Fruit fly (Drosophila melanogaster) whole organism, pupa: Measurements from ENCODE around the gene CARPB.

Experiments
- CG10348 ChIP-seq: fragments of 200-800 bp; sonication (Bioruptor generic); IDR thresholded peaks from 2 replicates; pipeline ENCODE4 v1.3.6; 2022; ENCODE audit warnings: missing biosample characterization, missing genetic modification characterization
- CG12605 ChIP-seq: fragments of 200-800 bp; sonication (Bioruptor generic); IDR thresholded peaks from 2 replicates; pipeline ENCODE4 v1.3.6; 2022; ENCODE audit warnings: missing biosample characterization, missing genetic modification characterization
- CG13204 ChIP-seq: fragments of 200-800 bp; sonication (Bioruptor generic); optimal IDR thresholded peaks from 2 replicates; lab custom pipeline; 2018; ENCODE audit warnings: missing biosample characterization, mild to moderate bottlenecking, missing genetic modification characterization, moderate library complexity
- CG14655 ChIP-seq: fragments of 200-800 bp; sonication (Bioruptor generic); optimal IDR thresholded peaks from 3 replicates; lab custom pipeline; 2017; ENCODE audit warnings: mild to moderate bottlenecking, missing biosample characterization, missing genetic modification reagents, missing genetic modification characterization
- CG15710 ChIP-seq: fragments of 200-800 bp; sonication (Bioruptor generic); optimal IDR thresholded peaks from 2 replicates; lab custom pipeline; 2018; ENCODE audit warnings: missing biosample characterization, mild to moderate bottlenecking, missing genetic modification characterization, moderate library complexity
- CG17806 ChIP-seq: fragments of 200-800 bp; sonication (Bioruptor generic); optimal IDR thresholded peaks from 2 replicates; lab custom pipeline; 2018; ENCODE audit warnings: missing biosample characterization, mild to moderate bottlenecking, missing genetic modification characterization, moderate library complexity
- CG32121 ChIP-seq: fragments of 200-800 bp; sonication (Bioruptor generic); IDR thresholded peaks from 2 replicates; pipeline ENCODE4 v1.3.6; 2022; ENCODE audit warnings: missing biosample characterization, missing genetic modification characterization
- CG34367 ChIP-seq: fragments of 200-800 bp; sonication (Bioruptor generic); optimal IDR thresholded peaks from 2 replicates; lab custom pipeline; 2018; ENCODE audit warnings: missing biosample characterization, mild to moderate bottlenecking, missing genetic modification characterization
- CG4496 ChIP-seq: fragments of 200-800 bp; sonication (Bioruptor generic); IDR thresholded peaks from 3 replicates; pipeline ENCODE4 v1.3.6; 2022; ENCODE audit warnings: missing biosample characterization, missing genetic modification characterization
- CG8159 ChIP-seq: fragments of 200-800 bp; sonication (Bioruptor generic); optimal IDR thresholded peaks from 3 replicates; lab custom pipeline; 2018; ENCODE audit warnings: missing biosample characterization, mild to moderate bottlenecking, missing genetic modification characterization, moderate library complexity
- CG8301 ChIP-seq: fragments of 200-800 bp; sonication (Bioruptor generic); optimal IDR thresholded peaks from 2 replicates; lab custom pipeline; 2018; ENCODE audit warnings: missing biosample characterization, mild to moderate bottlenecking, missing genetic modification characterization
- CG9948 ChIP-seq: fragments of 200-800 bp; sonication (Bioruptor generic); optimal IDR thresholded peaks from 2 replicates; lab custom pipeline; 2018; ENCODE audit warnings: missing biosample characterization, mild to moderate bottlenecking, missing genetic modification characterization, moderate library complexity
- D1 ChIP-seq: fragments of 200-800 bp; sonication (Bioruptor generic); optimal IDR thresholded peaks from 2 replicates; lab custom pipeline; 2018; ENCODE audit warnings: missing biosample characterization, mild to moderate bottlenecking, missing genetic modification characterization, moderate library complexity
- EcR ChIP-seq: fragments of 200-800 bp; sonication (Bioruptor generic); optimal IDR thresholded peaks from 3 replicates; lab custom pipeline; 2019; ENCODE audit warnings: missing biosample characterization, missing genetic modification characterization, mild to moderate bottlenecking, moderate library complexity, missing genetic modification reagents
- Ets98B ChIP-seq: fragments of 200-800 bp; sonication (Bioruptor generic); IDR thresholded peaks from 2 replicates; pipeline ENCODE4 v1.3.6; 2022; ENCODE audit warnings: missing biosample characterization, missing genetic modification characterization
- Pif1A ChIP-seq: fragments of 200-800 bp; sonication (Bioruptor generic); optimal IDR thresholded peaks from 3 replicates; lab custom pipeline; 2016; ENCODE audit warnings: missing biosample characterization, missing genetic modification characterization
- Pif1B ChIP-seq: fragments of 200-800 bp; sonication (Bioruptor generic); optimal IDR thresholded peaks from 3 replicates; lab custom pipeline; 2016; ENCODE audit warnings: missing biosample characterization, missing genetic modification characterization
- Snoo ChIP-seq: fragments of 200-800 bp; sonication (Bioruptor generic); optimal IDR thresholded peaks from 3 replicates; lab custom pipeline; 2017; ENCODE audit warnings: missing biosample characterization, mild to moderate bottlenecking, missing genetic modification characterization, inconsistent platforms
- fd96Ca ChIP-seq: fragments of 200-800 bp; sonication (Bioruptor generic); IDR thresholded peaks from 3 replicates; pipeline ENCODE4 v1.3.6; 2022; ENCODE audit warnings: missing biosample characterization, missing genetic modification characterization
- gl ChIP-seq: fragments of 200-800 bp; sonication (Bioruptor generic); optimal IDR thresholded peaks from 2 replicates; lab custom pipeline; 2018; ENCODE audit warnings: missing biosample characterization, mild to moderate bottlenecking, missing genetic modification characterization
- rn ChIP-seq: fragments of 200-800 bp; sonication (Bioruptor generic); IDR thresholded peaks from 2 replicates; pipeline ENCODE4 v1.3.6; 2022; ENCODE audit warnings: missing biosample characterization, missing genetic modification characterization

Gene CARPB

dm6 chrX:9794290-9794689 lies 11.3 kb downstream of the CARPB start:
- TF ChIP-seq rn (GFP tag; lab: Robert Waterston, UW) (no peak), D1 (tag; lab: Kevin White, UChicago) (no peak), gl (tag; lab: Kevin White, UChicago) (no peak), Snoo (tag; lab: Kevin White, UChicago) (no peak)

dm6 chrX:9812579-9812978 lies 29.6 kb downstream of the CARPB start:
- TF ChIP-seq Pif1B (GFP tag; lab: Kevin White, UChicago) (no peak), CG15710 (tag; lab: Kevin White, UChicago) (peak; percentile 21), CG8159 (peak; percentile 20)

dm6 chrX:9816063-9816462 lies 33.0 kb downstream of the CARPB start:
- TF ChIP-seq EcR (GFP tag; lab: Kevin White, UChicago) (no peak), CG8301 (tag; lab: Kevin White, UChicago) (no peak), CG13204 (GFP tag; lab: Kevin White, UChicago) (no peak), D1 (tag; lab: Kevin White, UChicago) (no peak), Snoo (tag; lab: Kevin White, UChicago) (no peak), Pif1A (GFP tag; lab: Kevin White, UChicago) (no peak), Pif1B (GFP tag; lab: Kevin White, UChicago) (no peak), CG12605 (GFP tag; lab: Robert Waterston, UW) (no peak), CG17806 (tag; lab: Kevin White, UChicago) (no peak), Ets98B (no peak), CG15710 (tag; lab: Kevin White, UChicago) (no peak), CG34367 (tag; lab: Kevin White, UChicago) (no peak), gl (tag; lab: Kevin White, UChicago) (no peak), rn (GFP tag; lab: Robert Waterston, UW) (no peak), CG8159 (no peak)

dm6 chrX:9829896-9830295 lies 46.9 kb downstream of the CARPB start:
- TF ChIP-seq CG15710 (tag; lab: Kevin White, UChicago) (peak; percentile 21), CG9948 (tag; lab: Kevin White, UChicago) (peak; percentile 37), fd96Ca (no peak), CG8301 (tag; lab: Kevin White, UChicago) (peak; percentile 0), CG14655 (GFP tag; lab: Kevin White, UChicago) (peak; percentile 37), Snoo (tag; lab: Kevin White, UChicago) (no peak), CG17806 (tag; lab: Kevin White, UChicago) (peak; percentile 22), CG8159 (peak; percentile 48), Ets98B (no peak)

dm6 chrX:9833028-9833427 lies 50.0 kb downstream of the CARPB start:
- no peak for TF ChIP-seq CG13204 (GFP tag; lab: Kevin White, UChicago)
- no peak for TF ChIP-seq CG32121
- TF ChIP-seq rn (GFP tag; lab: Robert Waterston, UW): no peak
- TF ChIP-seq CG8301 (tag; lab: Kevin White, UChicago): no peak
- no peak for TF ChIP-seq CG17806 (tag; lab: Kevin White, UChicago)
- TF ChIP-seq EcR (GFP tag; lab: Kevin White, UChicago): no peak
- no peak for TF ChIP-seq CG34367 (tag; lab: Kevin White, UChicago)
- no peak for TF ChIP-seq CG12605 (GFP tag; lab: Robert Waterston, UW)
- TF ChIP-seq CG4496 (GFP tag; lab: Robert Waterston, UW): no peak
- TF ChIP-seq CG14655 (GFP tag; lab: Kevin White, UChicago): no peak
- no peak for TF ChIP-seq Ets98B
- no peak for TF ChIP-seq CG9948 (tag; lab: Kevin White, UChicago)
- no peak for TF ChIP-seq Snoo (tag; lab: Kevin White, UChicago)
- TF ChIP-seq CG15710 (tag; lab: Kevin White, UChicago): no peak
- no peak for TF ChIP-seq D1 (tag; lab: Kevin White, UChicago)
- no peak for TF ChIP-seq CG8159
- no peak for TF ChIP-seq Pif1B (GFP tag; lab: Kevin White, UChicago)

- TF ChIP-seq Pif1B (GFP tag; lab: Kevin White, UChicago): no peak
- TF ChIP-seq rn (GFP tag; lab: Robert Waterston, UW): no peak
These were observed 64.5 kb downstream of the CARPB start for dm6 chrX:9847529-9847928.

- TF ChIP-seq CG13204 (GFP tag; lab: Kevin White, UChicago): no peak
- no peak for TF ChIP-seq CG17806 (tag; lab: Kevin White, UChicago)
- TF ChIP-seq EcR (GFP tag; lab: Kevin White, UChicago): no peak
- TF ChIP-seq Pif1A (GFP tag; lab: Kevin White, UChicago): no peak
- no peak for TF ChIP-seq CG34367 (tag; lab: Kevin White, UChicago)
- no peak for TF ChIP-seq CG14655 (GFP tag; lab: Kevin White, UChicago)
- no peak for TF ChIP-seq CG32121
- TF ChIP-seq CG12605 (GFP tag; lab: Robert Waterston, UW): no peak
- TF ChIP-seq CG10348 (GFP tag; lab: Robert Waterston, UW): no peak
- TF ChIP-seq CG8301 (tag; lab: Kevin White, UChicago): no peak
- no peak for TF ChIP-seq D1 (tag; lab: Kevin White, UChicago)
- TF ChIP-seq Snoo (tag; lab: Kevin White, UChicago): no peak
- no peak for TF ChIP-seq Pif1B (GFP tag; lab: Kevin White, UChicago)
- no peak for TF ChIP-seq CG15710 (tag; lab: Kevin White, UChicago)
- no peak for TF ChIP-seq Ets98B
- no peak for TF ChIP-seq CG8159
- no peak for TF ChIP-seq gl (tag; lab: Kevin White, UChicago)
- no peak for TF ChIP-seq rn (GFP tag; lab: Robert Waterston, UW)
These were observed 81.9 kb downstream of the CARPB start, which contains the start of gene Ser7 for dm6 chrX:9864882-9865281. TSS of gene Ser7 (plus strand) at chrX:9865233.
